Fruit fly (Drosophila melanogaster): ENCODE measurements around the gene Atg4a.
A peak's percentile ranks its signal among the peaks of the same experiment; 100 is the strongest.

The Atg4a gene

dm6 chr2L:1123078-1123818, 42.5 kb downstream of the Atg4a start:
- TF ChIP-seq en (GFP tag; optimal IDR thresholded peaks at IDR 0.05), result no peak
- TF ChIP-seq CG5180 (GFP tag; optimal IDR thresholded peaks at IDR 0.05), result peak; percentile 5
- no peak for TF ChIP-seq chn (GFP tag; optimal IDR thresholded peaks at IDR 0.05)
- TF ChIP-seq amos (GFP tag; IDR thresholded peaks at IDR 0.05; ENCODE audit: partially characterized antibody), result no peak
- no peak for TF ChIP-seq CG10321 (GFP tag; IDR thresholded peaks at IDR 0.05)
- TF ChIP-seq CG13424 (tag; optimal IDR thresholded peaks at IDR 0.05), result peak; percentile 34
- no peak for TF ChIP-seq CG7987 (GFP tag; optimal IDR thresholded peaks at IDR 0.05)
- TF ChIP-seq Deaf1 (tag; optimal IDR thresholded peaks at IDR 0.05), result no peak
- no peak for TF ChIP-seq CG11398 (GFP tag; optimal IDR thresholded peaks at IDR 0.05)
- peak; percentile 17 for TF ChIP-seq CG2116 (GFP tag; optimal IDR thresholded peaks at IDR 0.05)
- TF ChIP-seq CG18619 (GFP tag; optimal IDR thresholded peaks at IDR 0.05), result peak; percentile 20
- no peak for TF ChIP-seq tx (GFP tag; optimal IDR thresholded peaks at IDR 0.05)
- no peak for TF ChIP-seq Sin3A (optimal IDR thresholded peaks at IDR 0.05)
- TF ChIP-seq org-1 (GFP tag; optimal IDR thresholded peaks at IDR 0.05), result peak; percentile 55
- no peak for TF ChIP-seq inv (GFP tag; IDR thresholded peaks at IDR 0.05; ENCODE audit: partially characterized antibody)
- TF ChIP-seq Dp (GFP tag; optimal IDR thresholded peaks at IDR 0.05), result no peak
- TF ChIP-seq ac (GFP tag; optimal IDR thresholded peaks at IDR 0.05), result peak; percentile 49
- no peak for TF ChIP-seq Mad (GFP tag; optimal IDR thresholded peaks at IDR 0.05)
- no peak for TF ChIP-seq CG31224 (GFP tag; IDR thresholded peaks at IDR 0.05)
- TF ChIP-seq slp2 (GFP tag; optimal IDR thresholded peaks at IDR 0.05), result no peak
- no peak for TF ChIP-seq Mes4 (GFP tag; optimal IDR thresholded peaks at IDR 0.05)
- no peak for TF ChIP-seq CG11695 (GFP tag; IDR thresholded peaks at IDR 0.05)
- no peak for TF ChIP-seq CG3995 (GFP tag; optimal IDR thresholded peaks at IDR 0.05)
- no peak for TF ChIP-seq CG1024 (GFP tag; IDR thresholded peaks at IDR 0.05)
- no peak for TF ChIP-seq eve (GFP tag; optimal IDR thresholded peaks at IDR 0.05)
- peak; percentile 68 for TF ChIP-seq CG18262 (tag; optimal IDR thresholded peaks at IDR 0.05)
- TF ChIP-seq dimm (GFP tag; IDR thresholded peaks at IDR 0.05), result no peak
- TF ChIP-seq CG1647 (GFP tag; optimal IDR thresholded peaks at IDR 0.05), result no peak
- TF ChIP-seq jigr1 (GFP tag; IDR thresholded peaks at IDR 0.05), result no peak
- no peak for TF ChIP-seq sqz (GFP tag; optimal IDR thresholded peaks at IDR 0.05)
- TF ChIP-seq cg (GFP tag; optimal IDR thresholded peaks at IDR 0.05), result no peak
- no peak for TF ChIP-seq Dfd (GFP tag; optimal IDR thresholded peaks at IDR 0.05)
- no peak for TF ChIP-seq aop (GFP tag; IDR thresholded peaks at IDR 0.05)
- TF ChIP-seq CG10267 (tag; optimal IDR thresholded peaks at IDR 0.05), result peak; percentile 30
- peak; percentile 18 for TF ChIP-seq CG13123 (GFP tag; optimal IDR thresholded peaks at IDR 0.05)
- TF ChIP-seq h (optimal IDR thresholded peaks at IDR 0.05), result no peak
- TF ChIP-seq Eip74EF (GFP tag; optimal IDR thresholded peaks at IDR 0.05), result peak in 1 of 2 experiments; percentile 74
- no peak for TF ChIP-seq pho (GFP tag; optimal IDR thresholded peaks at IDR 0.05)
- no peak for TF ChIP-seq ken (GFP tag; IDR thresholded peaks at IDR 0.05)
- TF ChIP-seq Dbx (GFP tag; IDR thresholded peaks at IDR 0.05), result no peak
- TF ChIP-seq HHEX (GFP tag; optimal IDR thresholded peaks at IDR 0.05), result no peak
- TF ChIP-seq MTF-1 (GFP tag; optimal IDR thresholded peaks at IDR 0.05; ENCODE audit: borderline replicate concordance), result peak; percentile 66
- TF ChIP-seq CG17385 (GFP tag; optimal IDR thresholded peaks at IDR 0.05), result peak; percentile 20
- TF ChIP-seq CG4282 (GFP tag; optimal IDR thresholded peaks at IDR 0.05), result no peak
- peak; percentile 56 for TF ChIP-seq CG2712 (tag; optimal IDR thresholded peaks at IDR 0.05)
- TF ChIP-seq Sox102F (GFP tag; optimal IDR thresholded peaks at IDR 0.05), result peak; percentile 70
- no peak for TF ChIP-seq CG4617 (GFP tag; optimal IDR thresholded peaks at IDR 0.05; ENCODE audit: borderline replicate concordance)
- no peak for TF ChIP-seq CG31388 (GFP tag; optimal IDR thresholded peaks at IDR 0.05)
- TF ChIP-seq bowl (GFP tag; IDR thresholded peaks at IDR 0.05), result no peak
- peak; percentile 27 for TF ChIP-seq wek (GFP tag; optimal IDR thresholded peaks at IDR 0.05)
- no peak for TF ChIP-seq rib (GFP tag; IDR thresholded peaks at IDR 0.05)

All from whole organism, embryonic.